Fruit fly (Drosophila melanogaster): ENCODE results near the gene ppk21.
A peak's percentile ranks its signal among the peaks of the same experiment; 100 is the strongest.

ppk21 gene

dm6 chr3R:29675333-29675732 lies 10.8 kb downstream of the ppk21 start, which contains the start of the genes Bub3 and Cap-D2 (continued):
- TF ChIP-seq CG3407 (GFP tag; optimal IDR thresholded peaks at IDR 0.05) (peak; percentile 26), CG7556 (GFP tag; optimal IDR thresholded peaks at IDR 0.05) (peak; percentile 40), CG7372 (GFP tag; IDR thresholded peaks at IDR 0.05) (peak; percentile 57), Bgb (GFP tag; IDR thresholded peaks at IDR 0.05; ENCODE audit: partially characterized antibody) (peak; percentile 59), CG8359 (GFP tag; optimal IDR thresholded peaks at IDR 0.05; ENCODE audit: borderline replicate concordance) (no peak), sna (GFP tag; IDR thresholded peaks at IDR 0.05; ENCODE audit: partially characterized antibody) (peak; percentile 92), vnd (GFP tag; IDR thresholded peaks at IDR 0.05; ENCODE audit: partially characterized antibody) (peak; percentile 82), nerfin-2 (GFP tag; IDR thresholded peaks at IDR 0.05; ENCODE audit: partially characterized antibody) (peak; percentile 70), kni (GFP tag; optimal IDR thresholded peaks at IDR 0.05) (no peak), CG18476 (GFP tag; optimal IDR thresholded peaks at IDR 0.05) (peak; percentile 70), da (GFP tag; optimal IDR thresholded peaks at IDR 0.05) (no peak), CG10267 (tag; optimal IDR thresholded peaks at IDR 0.05) (peak; percentile 65), nom (GFP tag; optimal IDR thresholded peaks at IDR 0.05) (no peak), NC2β (GFP tag; optimal IDR thresholded peaks at IDR 0.05) (peak; percentile 78), ewg (GFP tag; optimal IDR thresholded peaks at IDR 0.05) (peak; percentile 53), CG11247 (GFP tag; IDR thresholded peaks at IDR 0.05) (0 out of 2 replicates have a peak, but pooled peaks have one; percentile 21), Mes4 (GFP tag; optimal IDR thresholded peaks at IDR 0.05) (peak; percentile 38), MESR4 (GFP tag; optimal IDR thresholded peaks at IDR 0.05) (peak; percentile 42), z (GFP tag; IDR thresholded peaks at IDR 0.05) (no peak), Taf1 (GFP tag; IDR thresholded peaks at IDR 0.05) (peak; percentile 34; the same call in 1 of the 2 replicates), ash1 (GFP tag; optimal IDR thresholded peaks at IDR 0.05) (no peak), Spps (tag; optimal IDR thresholded peaks at IDR 0.05) (peak; percentile 59), Drgx (GFP tag; IDR thresholded peaks at IDR 0.05) (no peak; the same call in 1 of the 2 replicates), mam (GFP tag; optimal IDR thresholded peaks at IDR 0.05) (peak; percentile 84), E2f2 (GFP tag; IDR thresholded peaks at IDR 0.05) (peak; percentile 77), slbo (GFP tag; IDR thresholded peaks at IDR 0.05) (peak; percentile 81), Side (GFP tag; optimal IDR thresholded peaks at IDR 0.05) (peak; percentile 79), CG4707 (GFP tag; optimal IDR thresholded peaks at IDR 0.05) (no peak), sc (optimal IDR thresholded peaks at IDR 0.05) (no peak), sc (GFP tag; optimal IDR thresholded peaks at IDR 0.05) (peak; percentile 49), bcd (GFP tag; optimal IDR thresholded peaks at IDR 0.05) (peak; percentile 67), Elba2 (GFP tag; optimal IDR thresholded peaks at IDR 0.05) (peak; percentile 47), mirr (GFP tag; optimal IDR thresholded peaks at IDR 0.05) (no peak), Sin3A (optimal IDR thresholded peaks at IDR 0.05) (peak; percentile 58), lab (GFP tag; optimal IDR thresholded peaks at IDR 0.05) (peak; percentile 73), dpn (GFP tag; optimal IDR thresholded peaks at IDR 0.05) (peak; percentile 83 to 84), amos (GFP tag; IDR thresholded peaks at IDR 0.05; ENCODE audit: partially characterized antibody) (peak; percentile 70), CG2120 (GFP tag; optimal IDR thresholded peaks at IDR 0.05) (peak; percentile 84), sens (GFP tag) (peak; percentile 98), CG14965 (GFP tag; optimal IDR thresholded peaks at IDR 0.05; ENCODE audit: borderline replicate concordance) (no peak), esg (GFP tag; conservative IDR thresholded peaks at IDR 0.05) (peak; percentile 70), MBD-R2 (GFP tag; IDR thresholded peaks at IDR 0.05) (peak; percentile 94), Awh (GFP tag; IDR thresholded peaks at IDR 0.05) (no peak), Oaz (GFP tag; IDR thresholded peaks at IDR 0.05) (peak; percentile 35; the same call in 1 of the 2 replicates), Meics (GFP tag; optimal IDR thresholded peaks at IDR 0.05) (peak; percentile 65), CG10366 (GFP tag; IDR thresholded peaks at IDR 0.05) (peak; percentile 66), CG1792 (GFP tag; optimal IDR thresholded peaks at IDR 0.05) (peak; percentile 26), pum (GFP tag; optimal IDR thresholded peaks at IDR 0.05) (peak; percentile 66), org-1 (GFP tag; optimal IDR thresholded peaks at IDR 0.05) (no peak), ac (GFP tag; optimal IDR thresholded peaks at IDR 0.05) (no peak), chn (GFP tag; optimal IDR thresholded peaks at IDR 0.05) (peak; percentile 84)

Measured in whole organism, embryonic.